Fruit fly (Drosophila melanogaster) whole organism, embryonic: ENCODE data around the gene CG14282.
A peak's percentile ranks its signal among the peaks of the same experiment; 100 is the strongest.

Experiments
- BtbVII ChIP-seq: fragments of 200-800 bp; sonication (Bioruptor generic); optimal IDR thresholded peaks from 3 replicates; lab custom pipeline; 2017; ENCODE audit warnings: missing biosample characterization, mild to moderate bottlenecking, missing genetic modification characterization
- CG10147 ChIP-seq: fragments of 200-800 bp; sonication (Bioruptor generic); optimal IDR thresholded peaks from 2 replicates; lab custom pipeline; 2019; ENCODE audit warnings: missing biosample characterization, mild to moderate bottlenecking, missing genetic modification characterization, moderate library complexity
- CG10321 ChIP-seq: fragments of 200-800 bp; sonication (Bioruptor generic); IDR thresholded peaks from 2 replicates; pipeline ENCODE4 v1.3.6; 2022; ENCODE audit warnings: missing biosample characterization, missing genetic modification characterization
- CG11085 ChIP-seq: fragments of 200-800 bp; sonication (Bioruptor generic); IDR thresholded peaks from 2 replicates; pipeline ENCODE4 v1.3.6; 2022; ENCODE audit warnings: missing biosample characterization, missing genetic modification characterization
- CG12104 ChIP-seq: fragments of 200-800 bp; sonication (Bioruptor generic); optimal IDR thresholded peaks from 3 replicates; lab custom pipeline; 2016; ENCODE audit warnings: missing biosample characterization, missing genetic modification characterization
- CG1233 ChIP-seq: fragments of 200-800 bp; sonication (Bioruptor generic); optimal IDR thresholded peaks from 4 replicates; lab custom pipeline; 2018; ENCODE audit warnings: missing biosample characterization, mild to moderate bottlenecking, missing genetic modification characterization
- CG17186 ChIP-seq: fragments of 200-800 bp; sonication (Bioruptor generic); optimal IDR thresholded peaks from 3 replicates; lab custom pipeline; 2017; ENCODE audit warnings: missing biosample characterization, missing genetic modification reagents, missing genetic modification characterization
- CG17802 ChIP-seq: fragments of 200-800 bp; sonication (Bioruptor generic); optimal IDR thresholded peaks from 2 replicates; lab custom pipeline; 2018; ENCODE audit warnings: missing biosample characterization, mild to moderate bottlenecking, missing genetic modification characterization, moderate library complexity
- CG1792 ChIP-seq: fragments of 200-800 bp; sonication (Bioruptor generic); optimal IDR thresholded peaks from 2 replicates; lab custom pipeline; 2016; ENCODE audit warnings: missing biosample characterization, missing genetic modification characterization
- CG18619 ChIP-seq: fragments of 200-800 bp; sonication (Bioruptor generic); optimal IDR thresholded peaks from 3 replicates; lab custom pipeline; 2017; ENCODE audit warnings: missing biosample characterization, mild to moderate bottlenecking, missing genetic modification characterization
- CG3838 ChIP-seq: fragments of 200-800 bp; sonication (Bioruptor generic); optimal IDR thresholded peaks from 3 replicates; lab custom pipeline; 2016; ENCODE audit warnings: missing biosample characterization, missing genetic modification characterization
- CG4360 ChIP-seq: fragments of 200-800 bp; sonication (Bioruptor generic); IDR thresholded peaks from 2 replicates; pipeline ENCODE4 v1.3.6; 2022; ENCODE audit warnings: missing biosample characterization, missing genetic modification characterization
- CG4854 ChIP-seq: fragments of 200-800 bp; sonication (Bioruptor generic); optimal IDR thresholded peaks from 2 replicates; lab custom pipeline; 2016; ENCODE audit warnings: missing biosample characterization, missing genetic modification characterization, inconsistent platforms
- CG6175 ChIP-seq: fragments of 200-800 bp; sonication (Bioruptor generic); IDR thresholded peaks from 3 replicates; pipeline ENCODE4 v1.3.6; 2022; ENCODE audit warnings: missing biosample characterization, missing genetic modification characterization
- CG8281 ChIP-seq: fragments of 200-800 bp; sonication (Bioruptor generic); optimal IDR thresholded peaks from 2 replicates; lab custom pipeline; 2018; ENCODE audit warnings: missing biosample characterization, mild to moderate bottlenecking, missing genetic modification characterization, moderate library complexity
- CG8388 ChIP-seq: fragments of 200-800 bp; sonication (Bioruptor generic); optimal IDR thresholded peaks from 2 replicates; lab custom pipeline; 2019; ENCODE audit warnings: missing biosample characterization, mild to moderate bottlenecking, missing genetic modification characterization, moderate library complexity
- CG9437 ChIP-seq: fragments of 200-800 bp; sonication (Bioruptor generic); optimal IDR thresholded peaks from 2 replicates; lab custom pipeline; 2018; ENCODE audit warnings: missing biosample characterization, mild to moderate bottlenecking, missing genetic modification characterization
- CG9797 ChIP-seq: fragments of 200-800 bp; sonication (Bioruptor generic); optimal IDR thresholded peaks from 3 replicates; lab custom pipeline; 2018; ENCODE audit warnings: missing biosample characterization, mild to moderate bottlenecking, missing genetic modification characterization
- Dek ChIP-seq: fragments of 200-800 bp; sonication (Bioruptor generic); optimal IDR thresholded peaks from 3 replicates; lab custom pipeline; 2019; ENCODE audit warnings: missing biosample characterization, mild to moderate bottlenecking, missing genetic modification characterization, moderate library complexity
- Dll ChIP-seq: fragments of 200-800 bp; sonication (Bioruptor generic); IDR thresholded peaks from 4 replicates; pipeline ENCODE4 v1.3.6; 2022; ENCODE audit warnings: missing biosample characterization, missing genetic modification characterization; ENCODE audit not compliant: partially characterized antibody
- HLHmδ ChIP-seq: fragments of 200-800 bp; sonication (Bioruptor generic); optimal IDR thresholded peaks from 2 replicates; lab custom pipeline; 2018; ENCODE audit warnings: missing biosample characterization, mild to moderate bottlenecking, missing genetic modification characterization, moderate library complexity
- Hmx ChIP-seq: fragments of 200-800 bp; sonication (Bioruptor generic); optimal IDR thresholded peaks from 2 replicates; lab custom pipeline; 2016; ENCODE audit warnings: missing biosample characterization, missing genetic modification characterization
- Kr ChIP-seq: fragments of 200-800 bp; sonication (Bioruptor generic); optimal IDR thresholded peaks from 2 replicates; lab custom pipeline; 2017; ENCODE audit warnings: missing biosample characterization, mild to moderate bottlenecking, missing genetic modification characterization
- MTF-1 ChIP-seq: fragments of 200-800 bp; sonication (Bioruptor generic); optimal IDR thresholded peaks from 2 replicates; lab custom pipeline; 2018; ENCODE audit warnings: missing biosample characterization, mild to moderate bottlenecking, missing genetic modification characterization, borderline replicate concordance
- Med ChIP-seq: fragments of 200-800 bp; sonication (Bioruptor generic); peaks from one replicate; lab custom pipeline; 2016; ENCODE audit warnings: missing biosample characterization, missing genetic modification characterization, mild to moderate bottlenecking, inconsistent platforms, moderate library complexity
- Sox102F ChIP-seq: fragments of 200-800 bp; sonication (Bioruptor generic); optimal IDR thresholded peaks from 2 replicates; lab custom pipeline; 2018; ENCODE audit warnings: missing biosample characterization, mild to moderate bottlenecking, missing genetic modification characterization, moderate library complexity
- Ssrp ChIP-seq: fragments of 200-800 bp; sonication (Bioruptor generic); optimal IDR thresholded peaks from 2 replicates; lab custom pipeline; 2018; ENCODE audit warnings: missing biosample characterization, mild to moderate bottlenecking, missing genetic modification characterization, moderate library complexity
- Taf1 ChIP-seq: fragments of 200-800 bp; sonication (Bioruptor generic); IDR thresholded peaks from 2 replicates; pipeline ENCODE4 v1.3.6; 2022; ENCODE audit warnings: missing biosample characterization, missing genetic modification characterization
- Tbp ChIP-seq: fragments of >200 bp; optimal IDR thresholded peaks from 2 replicates; lab custom pipeline; 2018; ENCODE audit warnings: missing biosample characterization, missing genetic modification characterization
- YL-1 ChIP-seq: fragments of 200-800 bp; sonication (Bioruptor generic); optimal IDR thresholded peaks from 3 replicates; lab custom pipeline; 2017; ENCODE audit warnings: missing biosample characterization, mild to moderate bottlenecking, missing genetic modification characterization
- ac ChIP-seq: fragments of 200-800 bp; sonication (Bioruptor generic); optimal IDR thresholded peaks from 3 replicates; lab custom pipeline; 2017; ENCODE audit warnings: missing biosample characterization, mild to moderate bottlenecking, missing genetic modification characterization
- bab2 ChIP-seq: fragments of 200-800 bp; sonication (Bioruptor generic); optimal IDR thresholded peaks from 2 replicates; lab custom pipeline; 2016; ENCODE audit warnings: missing biosample characterization, missing genetic modification characterization
- btn ChIP-seq: fragments of 200-800 bp; sonication (Bioruptor generic); optimal IDR thresholded peaks from 2 replicates; lab custom pipeline; 2016; ENCODE audit warnings: missing biosample characterization, missing genetic modification characterization
- crc ChIP-seq: fragments of 200-800 bp; sonication (Bioruptor generic); optimal IDR thresholded peaks from 2 replicates; lab custom pipeline; 2016; ENCODE audit warnings: missing biosample characterization, missing genetic modification characterization
- crol ChIP-seq: fragments of 200-800 bp; sonication (Bioruptor generic); IDR thresholded peaks from 2 replicates; pipeline ENCODE4 v1.3.6; 2022; ENCODE audit warnings: missing biosample characterization, missing genetic modification characterization
- dan ChIP-seq: fragments of 200-800 bp; sonication (Bioruptor generic); IDR thresholded peaks from 2 replicates; pipeline ENCODE4 v1.3.6; 2022; ENCODE audit warnings: missing biosample characterization, missing genetic modification characterization
- danr ChIP-seq: fragments of 200-800 bp; sonication (Bioruptor generic); IDR thresholded peaks from 2 replicates; pipeline ENCODE4 v1.3.6; 2022; ENCODE audit warnings: missing biosample characterization, missing genetic modification characterization
- emc ChIP-seq: fragments of 200-800 bp; sonication (Bioruptor generic); optimal IDR thresholded peaks from 2 replicates; lab custom pipeline; 2016; ENCODE audit warnings: missing biosample characterization, missing genetic modification characterization
- fu2 ChIP-seq: fragments of 200-800 bp; sonication (Bioruptor generic); optimal IDR thresholded peaks from 2 replicates; lab custom pipeline; 2016; ENCODE audit warnings: missing biosample characterization, missing genetic modification characterization
- gfzf ChIP-seq: fragments of 200-800 bp; sonication (Bioruptor generic); optimal IDR thresholded peaks from 2 replicates; lab custom pipeline; 2016; ENCODE audit warnings: missing biosample characterization, mild to moderate bottlenecking, missing genetic modification characterization, moderate library complexity
- ham ChIP-seq: fragments of 200-800 bp; sonication (Bioruptor generic); IDR thresholded peaks from 2 replicates; pipeline ENCODE4 v1.3.6; 2022; ENCODE audit warnings: missing biosample characterization, missing genetic modification characterization
- hth ChIP-seq: fragments of >200 bp; optimal IDR thresholded peaks from 2 replicates; lab custom pipeline; 2017; ENCODE audit warnings: inconsistent platforms
- ind ChIP-seq: fragments of 200-800 bp; sonication (Bioruptor generic); optimal IDR thresholded peaks from 3 replicates; lab custom pipeline; 2016; ENCODE audit warnings: missing biosample characterization, missing genetic modification characterization
- ken ChIP-seq: fragments of 200-800 bp; sonication (Bioruptor generic); IDR thresholded peaks from 3 replicates; pipeline ENCODE4 v1.3.6; 2022; ENCODE audit warnings: missing biosample characterization, missing genetic modification characterization
- lbe ChIP-seq: fragments of 200-800 bp; sonication (Bioruptor generic); optimal IDR thresholded peaks from 2 replicates; lab custom pipeline; 2016; ENCODE audit warnings: missing biosample characterization, mild to moderate bottlenecking, missing genetic modification characterization
- nerfin-2 ChIP-seq: fragments of 200-800 bp; sonication (Bioruptor generic); IDR thresholded peaks from 2 replicates; pipeline ENCODE4 v1.3.6; 2022; ENCODE audit warnings: missing biosample characterization, missing genetic modification characterization; ENCODE audit not compliant: partially characterized antibody
- oc ChIP-seq: fragments of 200-800 bp; sonication (Bioruptor generic); optimal IDR thresholded peaks from 2 replicates; lab custom pipeline; 2018; ENCODE audit warnings: missing biosample characterization, mild to moderate bottlenecking, missing genetic modification characterization, moderate library complexity
- pb ChIP-seq: fragments of 200-800 bp; sonication (Bioruptor generic); optimal IDR thresholded peaks from 3 replicates; lab custom pipeline; 2016; ENCODE audit warnings: missing biosample characterization, missing genetic modification characterization
- slbo ChIP-seq: fragments of 200-800 bp; sonication (Bioruptor generic); IDR thresholded peaks from 2 replicates; pipeline ENCODE4 v1.3.6; 2022; ENCODE audit warnings: missing biosample characterization, missing genetic modification characterization
- usp ChIP-seq: fragments of >200 bp; optimal IDR thresholded peaks from 2 replicates; lab custom pipeline; 2017; ENCODE audit warnings: missing biosample characterization, missing genetic modification characterization
- vfl ChIP-seq: fragments of 200-800 bp; sonication (Bioruptor generic); optimal IDR thresholded peaks from 2 replicates; lab custom pipeline; 2016; ENCODE audit warnings: missing biosample characterization, missing genetic modification characterization

CG14282 gene

DNA sequence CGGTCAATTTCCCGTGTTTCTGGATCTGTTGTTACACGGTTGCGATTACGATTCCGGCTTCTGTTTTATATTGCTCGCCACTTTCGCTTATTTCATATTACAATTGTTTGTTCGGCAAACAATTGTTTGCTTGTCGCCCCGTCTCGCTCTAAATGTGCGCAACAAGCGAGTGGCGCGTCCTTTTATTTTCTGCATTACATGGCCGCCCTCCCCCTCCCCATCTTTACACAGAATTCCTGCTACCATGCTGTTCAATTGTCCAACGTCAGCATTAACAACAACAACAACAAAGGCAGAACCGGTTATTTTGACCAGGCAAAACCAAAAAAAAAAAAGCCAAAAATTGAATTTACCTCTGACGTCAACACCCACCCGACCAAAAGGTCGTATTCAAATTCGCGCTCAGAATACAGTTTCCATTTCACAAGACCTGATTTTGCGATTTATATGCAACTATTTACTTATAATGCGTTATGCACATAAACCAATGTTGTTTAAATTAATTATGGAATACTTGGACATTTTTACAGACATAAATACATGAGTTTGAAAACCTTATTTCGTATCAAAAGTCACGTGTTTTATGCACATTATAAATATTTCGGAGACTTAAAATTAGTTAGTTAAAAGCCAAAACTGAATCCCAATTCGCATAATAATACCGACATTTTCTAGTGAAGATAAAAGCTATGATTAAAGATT lies 10.6 kb upstream of the CG14282 start (continued):
- TF ChIP-seq crol (GFP tag; lab: Robert Waterston, UW) (peak; percentile 40; the same call in 1 of the 2 replicates), ac (GFP tag; lab: Kevin White, UChicago) (no peak), ind (GFP tag; lab: Kevin White, UChicago) (no peak), danr (GFP tag; lab: Robert Waterston, UW) (no peak), Dek (tag; lab: Kevin White, UChicago) (peak; percentile 30), pb (GFP tag; lab: Kevin White, UChicago) (no peak), slbo (no peak), ken (GFP tag; lab: Robert Waterston, UW) (no peak), CG8281 (tag; lab: Kevin White, UChicago) (no peak), usp (GFP tag; lab: Kevin White, UChicago) (no peak), Sox102F (GFP tag; lab: Kevin White, UChicago) (no peak), bab2 (GFP tag; lab: Kevin White, UChicago) (no peak), nerfin-2 (GFP tag; lab: Robert Waterston, UW) (no peak), crc (GFP tag; lab: Kevin White, UChicago) (no peak), CG17186 (no peak), CG8388 (GFP tag; lab: Kevin White, UChicago) (no peak), YL-1 (GFP tag; lab: Kevin White, UChicago) (no peak), dan (GFP tag; lab: Robert Waterston, UW) (no peak), CG1233 (GFP tag; lab: Kevin White, UChicago) (no peak), CG6175 (GFP tag; lab: Robert Waterston, UW) (no peak), CG18619 (GFP tag; lab: Kevin White, UChicago) (no peak), HLHmδ (GFP tag; lab: Kevin White, UChicago) (no peak), CG1792 (GFP tag; lab: Kevin White, UChicago) (no peak), CG10147 (GFP tag; lab: Kevin White, UChicago) (no peak), CG10321 (no peak), CG4360 (GFP tag; lab: Robert Waterston, UW) (peak; percentile 88), CG12104 (GFP tag; lab: Kevin White, UChicago) (no peak), CG17802 (tag; lab: Kevin White, UChicago) (no peak), fu2 (GFP tag; lab: Kevin White, UChicago) (no peak), CG3838 (GFP tag; lab: Kevin White, UChicago) (no peak), CG9437 (no peak), gfzf (GFP tag; lab: Kevin White, UChicago) (no peak), vfl (GFP tag; lab: Kevin White, UChicago) (no peak), Taf1 (GFP tag; lab: Robert Waterston, UW) (no peak), Kr (GFP tag; lab: Kevin White, UChicago) (no peak), hth (lab: Kevin White, UChicago) (no peak), Hmx (GFP tag; lab: Kevin White, UChicago) (no peak), CG9797 (GFP tag; lab: Kevin White, UChicago) (no peak), oc (peak; percentile 23), BtbVII (GFP tag; lab: Kevin White, UChicago) (no peak), CG11085 (GFP tag; lab: Robert Waterston, UW) (no peak), MTF-1 (GFP tag; lab: Kevin White, UChicago) (no peak), emc (GFP tag; lab: Kevin White, UChicago) (no peak), Dll (0 out of 4 replicates have a peak, but pooled peaks have one; percentile 19), ham (GFP tag; lab: Robert Waterston, UW) (no peak), lbe (GFP tag; lab: Kevin White, UChicago) (no peak), CG4854 (GFP tag; lab: Kevin White, UChicago) (no peak), Med (GFP tag; lab: Kevin White, UChicago) (peak; percentile 60), Tbp (no peak), btn (GFP tag; lab: Kevin White, UChicago) (no peak), Ssrp (no peak)
